Worm (Caenorhabditis elegans) whole organism, L2 larva: ENCODE measurements around the gene gck-3.
A peak's percentile ranks its signal among the peaks of the same experiment; 100 is the strongest.
"Not testable (repeated sequence)": the region's sequence is repeated elsewhere in the genome, so short reads cannot be mapped to it uniquely, and the experiment has no call there.

Experiments
- C34F6.9 ChIP-seq: fragments of 150-350 bp; optimal IDR thresholded peaks from 2 replicates; lab custom pipeline; 2014; ENCODE audit warnings: missing biosample characterization, missing genetic modification characterization
- F13H6.1 ChIP-seq: sonication (generic microtip); optimal IDR thresholded peaks from 2 replicates; lab custom pipeline; 2016; ENCODE audit warnings: missing genetic modification characterization, missing compliant biosample characterization
- R02D3.7 ChIP-seq: fragments of 150-350 bp; optimal IDR thresholded peaks from 2 replicates; lab custom pipeline; 2014; ENCODE audit warnings: missing biosample characterization, missing genetic modification characterization
- Y55F3AM.14 ChIP-seq: fragments of 200-800 bp; sonication (Bioruptor generic); optimal IDR thresholded peaks from 2 replicates; lab custom pipeline; 2018; ENCODE audit warnings: mild to moderate bottlenecking, missing genetic modification characterization, missing compliant biosample characterization
- ZK546.5 ChIP-seq: sonication (generic microtip); optimal IDR thresholded peaks from 2 replicates; lab custom pipeline; 2017; ENCODE audit warnings: missing biosample characterization, missing genetic modification characterization
- alr-1 ChIP-seq: fragments of 150-350 bp; optimal IDR thresholded peaks from 2 replicates; lab custom pipeline; 2014; ENCODE audit warnings: missing biosample characterization, missing genetic modification characterization
- aly-2 ChIP-seq: fragments of 150-350 bp; optimal IDR thresholded peaks from 2 replicates; lab custom pipeline; 2014; ENCODE audit warnings: missing biosample characterization, missing genetic modification characterization
- ama-1 ChIP-seq: fragments of 150-350 bp; optimal IDR thresholded peaks from 2 replicates; lab custom pipeline; 2018; ENCODE audit warnings: inconsistent platforms
- blmp-1 ChIP-seq: sonication (generic microtip); optimal IDR thresholded peaks from 2 replicates; lab custom pipeline; 2017; ENCODE audit warnings: missing genetic modification characterization, mild to moderate bottlenecking, missing compliant biosample characterization, antibody characterized with exemption, moderate library complexity; ENCODE audit not compliant: insufficient read depth
- ceh-16 ChIP-seq: fragments of 150-350 bp; optimal IDR thresholded peaks from 2 replicates; lab custom pipeline; 2014; ENCODE audit warnings: missing biosample characterization, missing genetic modification characterization
- ceh-82 ChIP-seq: fragments of 150-350 bp; optimal IDR thresholded peaks from 2 replicates; lab custom pipeline; 2014; ENCODE audit warnings: missing biosample characterization, missing genetic modification characterization
- crh-2 ChIP-seq: sonication (generic microtip); optimal IDR thresholded peaks from 2 replicates; lab custom pipeline; 2017; ENCODE audit warnings: missing biosample characterization, missing genetic modification characterization
- dmd-4 ChIP-seq: sonication (generic microtip); optimal IDR thresholded peaks from 2 replicates; lab custom pipeline; 2017; ENCODE audit warnings: missing biosample characterization, missing genetic modification characterization
- egl-27 ChIP-seq: sonication (generic microtip); optimal IDR thresholded peaks from 3 replicates; lab custom pipeline; 2017; ENCODE audit warnings: missing biosample characterization, missing genetic modification reagents, missing genetic modification characterization
- elt-1 ChIP-seq: fragments of 150-350 bp; optimal IDR thresholded peaks from 2 replicates; lab custom pipeline; 2014; ENCODE audit warnings: missing biosample characterization, missing genetic modification characterization
- elt-3 ChIP-seq: sonication (generic microtip); optimal IDR thresholded peaks from 2 replicates; lab custom pipeline; 2017; ENCODE audit warnings: missing biosample characterization, missing genetic modification characterization
- fos-1 ChIP-seq: fragments of 150-350 bp; optimal IDR thresholded peaks from 2 replicates; lab custom pipeline; 2014; ENCODE audit warnings: missing biosample characterization, missing genetic modification characterization
- gmeb-1 ChIP-seq: fragments of 150-350 bp; optimal IDR thresholded peaks from 2 replicates; lab custom pipeline; 2014; ENCODE audit warnings: missing biosample characterization, missing genetic modification characterization
- lin-11 ChIP-seq: fragments of 150-350 bp; sonication (generic microtip); optimal IDR thresholded peaks from 2 replicates; lab custom pipeline; 2014; ENCODE audit warnings: missing biosample characterization, missing genetic modification characterization, inconsistent platforms, mixed read lengths
- lin-13 ChIP-seq: fragments of 150-350 bp; optimal IDR thresholded peaks from 2 replicates; lab custom pipeline; 2014; ENCODE audit warnings: missing biosample characterization, missing genetic modification reagents, missing genetic modification characterization
- lin-39 ChIP-seq: fragments of 150-350 bp; optimal IDR thresholded peaks from 2 replicates; lab custom pipeline; 2014; ENCODE audit warnings: missing biosample characterization, missing genetic modification reagents, missing genetic modification characterization
- lsy-2 ChIP-seq, 2 experiments: fragments of 150-350 bp in 1 of 2; sonication (generic microtip) in 1 of 2; optimal IDR thresholded peaks; 2 replicates each; lab custom pipeline; 2014 to 2017; ENCODE audit warnings: missing biosample characterization in 2 of 2, missing genetic modification characterization in 2 of 2
- mab-5 ChIP-seq: fragments of 150-350 bp; optimal IDR thresholded peaks from 2 replicates; lab custom pipeline; 2014; ENCODE audit warnings: missing biosample characterization, missing genetic modification characterization
- mbf-1 ChIP-seq: sonication (generic microtip); optimal IDR thresholded peaks from 2 replicates; lab custom pipeline; 2017; ENCODE audit warnings: missing biosample characterization, missing genetic modification characterization
- mdl-1 ChIP-seq, 2 experiments: fragments of 150-350 bp in 1 of 2; sonication (generic microtip) in 1 of 2; optimal IDR thresholded peaks; 2 replicates each; lab custom pipeline; 2017; ENCODE audit warnings: missing biosample characterization in 2 of 2, missing genetic modification characterization in 2 of 2
- nhr-10 ChIP-seq: sonication (generic microtip); optimal IDR thresholded peaks from 2 replicates; lab custom pipeline; 2017; ENCODE audit warnings: missing biosample characterization, missing genetic modification characterization
- nhr-11 ChIP-seq: fragments of 150-350 bp; optimal IDR thresholded peaks from 2 replicates; lab custom pipeline; 2014; ENCODE audit warnings: missing biosample characterization, missing genetic modification characterization
- nhr-12 ChIP-seq: fragments of 150-350 bp; optimal IDR thresholded peaks from 2 replicates; lab custom pipeline; 2014; ENCODE audit warnings: missing biosample characterization, missing genetic modification characterization
- nhr-129 ChIP-seq: fragments of 150-350 bp; optimal IDR thresholded peaks from 2 replicates; lab custom pipeline; 2014; ENCODE audit warnings: missing biosample characterization, missing genetic modification characterization
- nhr-21 ChIP-seq: fragments of 150-350 bp; optimal IDR thresholded peaks from 2 replicates; lab custom pipeline; 2014; ENCODE audit warnings: missing biosample characterization, missing genetic modification characterization
- nhr-23 ChIP-seq: fragments of 150-350 bp; optimal IDR thresholded peaks from 2 replicates; lab custom pipeline; 2014; ENCODE audit warnings: missing biosample characterization, missing genetic modification reagents, missing genetic modification characterization
- nhr-237 ChIP-seq: fragments of 150-350 bp; optimal IDR thresholded peaks from 2 replicates; lab custom pipeline; 2014; ENCODE audit warnings: missing biosample characterization, missing genetic modification characterization
- nhr-25 ChIP-seq: fragments of 150-350 bp; sonication (generic microtip); optimal IDR thresholded peaks from 3 replicates; lab custom pipeline; 2014; ENCODE audit warnings: missing biosample characterization, missing genetic modification characterization
- nhr-6 ChIP-seq: fragments of 150-350 bp; optimal IDR thresholded peaks from 2 replicates; lab custom pipeline; 2014; ENCODE audit warnings: missing biosample characterization, missing genetic modification characterization
- nhr-77 ChIP-seq: fragments of 150-350 bp; optimal IDR thresholded peaks from 2 replicates; lab custom pipeline; 2014; ENCODE audit warnings: missing biosample characterization, missing genetic modification characterization
- peb-1 ChIP-seq: fragments of 150-350 bp; optimal IDR thresholded peaks from 2 replicates; lab custom pipeline; 2014; ENCODE audit warnings: missing biosample characterization, missing genetic modification characterization
- sem-4 ChIP-seq: fragments of 150-350 bp; optimal IDR thresholded peaks from 2 replicates; lab custom pipeline; 2014; ENCODE audit warnings: missing biosample characterization, missing genetic modification reagents, missing genetic modification characterization
- skn-1 ChIP-seq: sonication (generic microtip); optimal IDR thresholded peaks from 2 replicates; lab custom pipeline; 2017; ENCODE audit warnings: missing biosample characterization, missing genetic modification characterization
- sma-3 ChIP-seq: sonication (generic microtip); optimal IDR thresholded peaks from 2 replicates; lab custom pipeline; 2016; ENCODE audit warnings: missing genetic modification reagents, missing genetic modification characterization, missing compliant biosample characterization
- sma-9 ChIP-seq, 2 experiments: fragments of 150-350 bp in 1 of 2; sonication (generic microtip) in 1 of 2; optimal IDR thresholded peaks; 2 replicates each; lab custom pipeline; 2014 to 2016; ENCODE audit warnings: missing genetic modification characterization in 2 of 2, mild to moderate bottlenecking in 1 of 2, missing biosample characterization in 1 of 2, missing compliant biosample characterization in 1 of 2, missing genetic modification reagents in 1 of 2, moderate library complexity in 1 of 2
- snpc-4 ChIP-seq: fragments of 150-350 bp; optimal IDR thresholded peaks from 2 replicates; lab custom pipeline; 2014; ENCODE audit warnings: missing biosample characterization, missing genetic modification characterization
- unc-39 ChIP-seq: fragments of 150-350 bp; optimal IDR thresholded peaks from 2 replicates; lab custom pipeline; 2014; ENCODE audit warnings: missing biosample characterization, missing genetic modification characterization
- unc-55 ChIP-seq: fragments of 150-350 bp; sonication (generic microtip); optimal IDR thresholded peaks from 3 replicates; lab custom pipeline; 2014; ENCODE audit warnings: missing biosample characterization, missing genetic modification reagents, missing genetic modification characterization
- unc-62 ChIP-seq: fragments of 150-350 bp; optimal IDR thresholded peaks from 2 replicates; lab custom pipeline; 2014; ENCODE audit warnings: missing biosample characterization, missing genetic modification reagents, missing genetic modification characterization
- zag-1 ChIP-seq: fragments of 150-350 bp; optimal IDR thresholded peaks from 2 replicates; lab custom pipeline; 2014; ENCODE audit warnings: missing biosample characterization, missing genetic modification characterization
- ztf-1 ChIP-seq: fragments of 200-800 bp; sonication (Bioruptor generic); conservative IDR thresholded peaks from 2 replicates; pipeline ENCODE4 v1.3.6; 2022; ENCODE audit warnings: missing genetic modification characterization, missing compliant biosample characterization
- ztf-11 ChIP-seq: sonication (generic microtip); optimal IDR thresholded peaks from 2 replicates; lab custom pipeline; 2017; ENCODE audit warnings: missing biosample characterization, missing genetic modification characterization
- ztf-4 ChIP-seq: fragments of 150-350 bp; optimal IDR thresholded peaks from 2 replicates; lab custom pipeline; 2014; ENCODE audit warnings: missing biosample characterization, missing genetic modification characterization

gck-3 gene

DNA sequence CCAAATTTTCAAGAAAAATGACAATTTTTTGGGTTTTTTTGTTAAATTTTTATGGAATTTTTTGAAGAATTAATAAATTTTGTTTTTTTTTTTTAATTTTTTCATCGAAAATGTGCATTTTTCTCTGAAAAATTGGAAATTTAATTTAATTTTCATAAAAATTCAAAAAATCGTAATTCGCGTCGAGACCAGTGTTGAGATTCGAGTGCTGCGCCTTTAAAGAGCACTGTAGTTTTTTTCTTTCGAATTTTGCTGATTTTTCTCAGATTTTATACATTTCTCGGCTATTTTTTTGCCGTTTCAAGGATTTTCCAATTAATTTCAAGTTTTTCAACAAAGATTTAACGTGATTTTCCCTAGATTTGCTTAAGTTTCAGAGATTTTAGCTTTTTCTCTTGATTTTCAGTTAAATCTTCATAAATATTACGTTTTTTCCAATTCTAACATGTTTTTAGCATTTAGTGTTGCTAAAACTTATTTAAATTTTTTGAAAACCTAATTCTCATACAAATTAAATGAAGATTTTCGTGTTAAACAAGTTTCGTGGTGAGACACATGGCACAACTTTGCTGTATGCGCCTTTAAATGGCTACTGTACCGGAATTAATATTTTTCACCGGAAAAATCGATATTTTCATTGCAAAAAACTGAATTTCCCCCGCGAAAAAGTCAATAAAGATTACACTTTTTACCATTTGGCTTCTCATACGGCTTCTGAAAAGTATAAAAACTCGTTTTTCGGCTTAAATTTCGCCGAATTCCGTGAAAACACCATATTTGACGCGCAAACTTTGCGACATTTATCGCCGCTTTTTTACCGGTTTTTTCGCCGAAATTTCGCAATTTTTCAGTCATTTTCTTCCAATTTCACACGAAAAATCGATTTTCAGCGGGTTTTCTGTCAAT lies 42.3 kb downstream of the gck-3 start, which contains the start of gene usp-50:
TSS of gene usp-50 (plus strand) at position 822 of the 906 bp plus-strand sequence.
- not testable (repeated sequence) for TF ChIP-seq zag-1 (tag; lab: Kevin White, UChicago); elt-3 (tag; lab: Kevin White, UChicago); sma-9 (GFP tag; optimal IDR thresholded peaks at IDR 0.05; lab: Kevin White, UChicago); sma-9 (tag; optimal IDR thresholded peaks at IDR 0.05; lab: Kevin White, UChicago)

DNA sequence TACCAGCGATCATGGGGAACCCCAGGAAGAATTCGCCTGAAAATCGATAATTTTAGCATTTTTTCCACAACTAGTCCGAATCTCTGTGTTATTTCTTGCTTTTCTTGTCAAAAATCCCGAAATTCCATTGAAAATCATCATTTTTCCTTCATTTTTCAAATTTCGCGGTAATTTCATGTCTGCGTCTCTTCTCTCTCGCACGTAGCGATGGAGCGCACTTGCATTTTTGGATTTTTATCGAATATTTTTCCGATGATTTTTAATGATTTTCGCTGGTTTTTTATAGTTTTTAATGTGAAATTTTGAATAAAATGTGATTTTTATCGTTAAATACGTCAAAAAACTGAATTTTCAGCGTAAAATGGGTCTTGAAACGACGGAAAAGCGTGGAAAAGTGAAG lies 45.2 kb downstream of the gck-3 start, which contains the start of gene E01B7.2:
TSS of gene E01B7.2 (plus strand) at position 350 of the 400 bp plus-strand sequence.
- peak; percentile 85 for TF ChIP-seq C34F6.9
- TF ChIP-seq lin-11 (tag; lab: Kevin White, UChicago) = peak; percentile 17
- no peak for TF ChIP-seq dmd-4 (tag; lab: Kevin White, UChicago)
- TF ChIP-seq nhr-77 (tag; lab: Kevin White, UChicago) = no peak
- no peak for TF ChIP-seq lin-39 (tag; lab: Kevin White, UChicago)
- TF ChIP-seq ceh-16 (tag; lab: Kevin White, UChicago) = no peak
- TF ChIP-seq nhr-12 (tag; lab: Kevin White, UChicago) = no peak
- TF ChIP-seq unc-39 (tag; lab: Kevin White, UChicago) = no peak
- no peak for TF ChIP-seq mbf-1 (tag; lab: Kevin White, UChicago)
- no peak for TF ChIP-seq nhr-11
- TF ChIP-seq ztf-11 (tag; lab: Kevin White, UChicago) = no peak
- TF ChIP-seq ceh-82 (tag; lab: Kevin White, UChicago) = peak; percentile 13
- peak; percentile 83 for TF ChIP-seq lin-13 (GFP tag; lab: Kevin White, UChicago)
- peak; percentile 99 for TF ChIP-seq gmeb-1
- TF ChIP-seq nhr-25 = peak; percentile 67
- peak; percentile 80 to 90 for TF ChIP-seq lsy-2 (tag; optimal IDR thresholded peaks at IDR 0.05; lab: Kevin White, UChicago)
- TF ChIP-seq sma-3 (GFP tag; lab: Kevin White, UChicago) = peak; percentile 77
- TF ChIP-seq nhr-10 = no peak
- no peak for TF ChIP-seq zag-1 (tag; lab: Kevin White, UChicago)
- no peak for TF ChIP-seq ZK546.5 (tag; lab: Kevin White, UChicago)
- no peak for TF ChIP-seq elt-1 (tag; lab: Kevin White, UChicago)
- no peak for TF ChIP-seq Y55F3AM.14 (GFP tag; lab: Kevin White, UChicago)
- TF ChIP-seq nhr-6 (tag; lab: Kevin White, UChicago) = peak; percentile 72
- TF ChIP-seq nhr-237 (tag; lab: Kevin White, UChicago) = no peak
- TF ChIP-seq blmp-1 (tag; lab: Kevin White, UChicago) = peak; percentile 18
- no peak for TF ChIP-seq peb-1 (tag; lab: Kevin White, UChicago)
- TF ChIP-seq F13H6.1 (tag; lab: Kevin White, UChicago) = peak; percentile 65
- TF ChIP-seq skn-1 (tag; lab: Kevin White, UChicago) = peak; percentile 21
- peak; percentile 79 for TF ChIP-seq snpc-4
- peak; percentile 65 for TF ChIP-seq nhr-21 (tag; lab: Kevin White, UChicago)
- peak; percentile 12 for TF ChIP-seq fos-1 (tag; lab: Kevin White, UChicago)
- peak; percentile 49 for TF ChIP-seq nhr-129 (tag; lab: Kevin White, UChicago)
- TF ChIP-seq egl-27 (tag; lab: Kevin White, UChicago) = peak; percentile 71
- peak; percentile 39 for TF ChIP-seq R02D3.7 (tag; lab: Kevin White, UChicago)
- no peak for TF ChIP-seq mdl-1 (tag; optimal IDR thresholded peaks at IDR 0.05; lab: Kevin White, UChicago)
- TF ChIP-seq ama-1 (lab: Kevin White, UChicago) = peak; percentile 67
- no peak for TF ChIP-seq ztf-4 (tag; lab: Kevin White, UChicago)
- no peak for TF ChIP-seq unc-62 (GFP tag; lab: Kevin White, UChicago)
- no peak for TF ChIP-seq ztf-1 (GFP tag; lab: Robert Waterston, UW)
- TF ChIP-seq unc-55 (GFP tag; lab: Kevin White, UChicago) = peak; percentile 89
- TF ChIP-seq alr-1 (tag; lab: Kevin White, UChicago) = no peak
- TF ChIP-seq mab-5 = peak; percentile 65
- TF ChIP-seq elt-3 (tag; lab: Kevin White, UChicago) = no peak
- TF ChIP-seq nhr-23 (tag; lab: Kevin White, UChicago) = no peak
- TF ChIP-seq aly-2 (tag; lab: Kevin White, UChicago) = no peak
- TF ChIP-seq sma-9 (GFP tag; optimal IDR thresholded peaks at IDR 0.05; lab: Kevin White, UChicago) = peak; percentile 76
- no peak for TF ChIP-seq sma-9 (tag; optimal IDR thresholded peaks at IDR 0.05; lab: Kevin White, UChicago)
- TF ChIP-seq sem-4 (tag; lab: Kevin White, UChicago) = peak; percentile 64
- peak; percentile 86 for TF ChIP-seq crh-2 (tag; lab: Kevin White, UChicago)
